Fruit fly (Drosophila melanogaster) whole organism, adult: ENCODE results near the gene CG9777.

Experiments
- CG11617 ChIP-seq: fragments of 200-800 bp; sonication (Bioruptor generic); optimal IDR thresholded peaks from 2 replicates; lab custom pipeline; 2017; ENCODE audit warnings: mild to moderate bottlenecking, missing biosample characterization, missing genetic modification reagents, missing genetic modification characterization
- CG12768 ChIP-seq: fragments of 200-800 bp; sonication (Bioruptor generic); optimal IDR thresholded peaks from 2 replicates; lab custom pipeline; 2017; ENCODE audit warnings: missing biosample characterization, missing genetic modification characterization, mild to moderate bottlenecking, moderate library complexity, missing genetic modification reagents
- CG14711 ChIP-seq: fragments of 200-800 bp; sonication (Bioruptor generic); optimal IDR thresholded peaks from 2 replicates; lab custom pipeline; 2018; ENCODE audit warnings: missing biosample characterization, mild to moderate bottlenecking, missing genetic modification characterization, moderate library complexity
- CG1620 ChIP-seq: fragments of 200-800 bp; sonication (Bioruptor generic); optimal IDR thresholded peaks from 2 replicates; lab custom pipeline; 2016; ENCODE audit warnings: missing biosample characterization, missing genetic modification characterization
- CG33017 ChIP-seq: fragments of 200-800 bp; sonication (Bioruptor generic); optimal IDR thresholded peaks from 2 replicates; lab custom pipeline; 2018; ENCODE audit warnings: missing biosample characterization, mild to moderate bottlenecking, missing genetic modification characterization, moderate library complexity
- CG5204 ChIP-seq: fragments of 200-800 bp; sonication (Bioruptor generic); optimal IDR thresholded peaks from 2 replicates; lab custom pipeline; 2016; ENCODE audit warnings: missing biosample characterization, missing genetic modification characterization
- CG7045 ChIP-seq: fragments of 200-800 bp; sonication (Bioruptor generic); optimal IDR thresholded peaks from 2 replicates; lab custom pipeline; 2017; ENCODE audit warnings: missing biosample characterization, mild to moderate bottlenecking, missing genetic modification characterization
- CG7101 ChIP-seq: fragments of 200-800 bp; sonication (Bioruptor generic); optimal IDR thresholded peaks from 2 replicates; lab custom pipeline; 2018; ENCODE audit warnings: missing biosample characterization, mild to moderate bottlenecking, missing genetic modification characterization, moderate library complexity
- Clk ChIP-seq: fragments of 200-800 bp; sonication (Bioruptor generic); optimal IDR thresholded peaks from 2 replicates; lab custom pipeline; 2017; ENCODE audit warnings: missing biosample characterization, missing genetic modification characterization
- Crg-1 ChIP-seq: fragments of 200-800 bp; sonication (Bioruptor generic); optimal IDR thresholded peaks from 2 replicates; lab custom pipeline; 2016; ENCODE audit warnings: missing biosample characterization, missing genetic modification characterization
- Hr96 ChIP-seq: fragments of 200-800 bp; sonication (Bioruptor generic); optimal IDR thresholded peaks from 2 replicates; lab custom pipeline; 2016; ENCODE audit warnings: missing biosample characterization, missing genetic modification characterization
- Mnt ChIP-seq: fragments of 200-800 bp; sonication (Bioruptor generic); optimal IDR thresholded peaks from 2 replicates; lab custom pipeline; 2016; ENCODE audit warnings: missing biosample characterization, mild to moderate bottlenecking, missing genetic modification characterization
- bab1 ChIP-seq: fragments of 200-800 bp; sonication (Bioruptor generic); optimal IDR thresholded peaks from 3 replicates; lab custom pipeline; 2019; ENCODE audit warnings: missing biosample characterization, mild to moderate bottlenecking, missing genetic modification characterization, moderate library complexity
- cic ChIP-seq: fragments of 200-800 bp; sonication (Bioruptor generic); optimal IDR thresholded peaks from 2 replicates; lab custom pipeline; 2017; ENCODE audit warnings: missing biosample characterization, mild to moderate bottlenecking, missing genetic modification characterization, moderate library complexity
- cnc ChIP-seq, 2 experiments: fragments of >200 bp; optimal IDR thresholded peaks; 2 replicates each; lab custom pipeline; 2017
- kay ChIP-seq: fragments of 200-800 bp; sonication (Bioruptor generic); peaks from one replicate; lab custom pipeline; 2016; ENCODE audit warnings: missing biosample characterization, missing genetic modification characterization, borderline replicate concordance
- ovo ChIP-seq: fragments of 200-800 bp; sonication (Bioruptor generic); optimal IDR thresholded peaks from 2 replicates; lab custom pipeline; 2016; ENCODE audit warnings: missing biosample characterization, missing genetic modification characterization
- pad ChIP-seq: fragments of 200-800 bp; sonication (Bioruptor generic); optimal IDR thresholded peaks from 3 replicates; lab custom pipeline; 2017; ENCODE audit warnings: missing biosample characterization, missing genetic modification characterization, mild to moderate bottlenecking, moderate library complexity, missing genetic modification reagents
- tj ChIP-seq: fragments of 200-800 bp; sonication (Bioruptor generic); optimal IDR thresholded peaks from 3 replicates; lab custom pipeline; 2017; ENCODE audit warnings: missing biosample characterization, mild to moderate bottlenecking, missing genetic modification characterization, moderate library complexity
- toe ChIP-seq: fragments of 200-800 bp; sonication (Bioruptor generic); optimal IDR thresholded peaks from 2 replicates; lab custom pipeline; 2016; ENCODE audit warnings: missing biosample characterization, missing genetic modification characterization

Gene CG9777

DNA sequence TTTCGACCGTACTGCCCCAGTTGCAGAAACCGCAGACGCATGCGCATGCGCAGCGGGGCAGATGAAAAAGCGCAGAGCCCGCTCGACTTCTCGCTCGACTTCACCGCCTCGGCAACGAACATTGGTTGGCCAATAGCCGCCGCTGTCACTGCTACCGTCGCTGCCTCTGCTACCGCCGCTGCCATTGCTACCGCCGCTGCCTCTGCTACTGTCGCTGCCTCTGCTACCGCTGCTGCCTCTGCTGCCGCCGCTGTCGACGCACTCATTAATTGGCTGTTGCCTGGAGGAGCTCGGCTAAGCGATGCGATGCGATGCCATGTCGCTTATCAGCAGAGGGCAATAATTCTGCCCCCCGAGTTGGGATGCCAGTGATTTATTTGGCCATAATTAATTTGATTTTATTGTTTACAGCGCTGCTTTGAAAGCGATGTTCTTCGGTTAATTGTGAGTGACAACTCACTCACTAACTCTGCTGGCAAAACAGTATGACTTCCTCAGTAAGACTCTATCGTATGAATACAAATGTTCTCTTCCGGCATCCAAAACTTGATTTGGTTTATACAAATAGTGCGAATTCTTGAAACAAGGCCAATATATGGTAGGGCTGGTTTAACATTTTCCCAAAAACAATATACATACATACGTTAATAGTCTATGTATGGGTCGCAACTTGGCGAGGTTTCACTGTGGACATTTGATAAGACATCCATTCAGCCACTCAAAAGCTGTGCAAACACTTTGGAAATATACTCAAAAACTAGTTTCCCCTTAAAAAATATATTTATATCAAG, 38.9 kb upstream of the CG9777 start:
- no peak for TF ChIP-seq toe (GFP tag; lab: Kevin White, UChicago)
- no peak for TF ChIP-seq Clk (GFP tag; lab: Kevin White, UChicago)
- no peak for TF ChIP-seq CG33017 (tag; lab: Kevin White, UChicago)
- no peak for TF ChIP-seq kay (GFP tag; lab: Kevin White, UChicago)
- peak; percentile 39 for TF ChIP-seq CG14711 (tag; lab: Kevin White, UChicago)
- no peak for TF ChIP-seq Crg-1
- TF ChIP-seq pad (GFP tag; lab: Kevin White, UChicago) = peak; percentile 9

DNA sequence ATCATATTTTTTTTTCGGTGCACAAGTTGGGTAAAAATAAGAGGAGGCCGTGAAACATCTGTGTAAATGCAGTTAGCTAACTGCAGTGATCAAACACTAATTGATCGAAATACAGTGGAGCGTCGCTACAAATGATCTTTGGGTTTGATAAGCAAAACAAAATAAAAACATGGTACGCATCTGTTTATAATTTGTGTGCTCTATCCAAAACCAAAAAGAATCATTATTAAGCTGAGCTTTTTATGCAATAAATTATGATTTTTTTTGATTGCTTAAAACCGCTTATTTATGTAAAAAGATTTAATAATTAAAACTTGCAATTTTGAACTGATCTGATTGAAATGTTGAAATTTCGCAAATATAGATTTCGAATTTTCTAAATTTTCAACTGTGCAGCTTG, 38.2 kb upstream of the CG9777 start:
- TF ChIP-seq CG5204 (GFP tag; lab: Kevin White, UChicago) = no peak
- peak; percentile 28 for TF ChIP-seq kay (GFP tag; lab: Kevin White, UChicago)
- no peak for TF ChIP-seq cnc (optimal IDR thresholded peaks at IDR 0.05; lab: Kevin White, UChicago)
- TF ChIP-seq CG11617 (GFP tag; lab: Kevin White, UChicago) = no peak

DNA sequence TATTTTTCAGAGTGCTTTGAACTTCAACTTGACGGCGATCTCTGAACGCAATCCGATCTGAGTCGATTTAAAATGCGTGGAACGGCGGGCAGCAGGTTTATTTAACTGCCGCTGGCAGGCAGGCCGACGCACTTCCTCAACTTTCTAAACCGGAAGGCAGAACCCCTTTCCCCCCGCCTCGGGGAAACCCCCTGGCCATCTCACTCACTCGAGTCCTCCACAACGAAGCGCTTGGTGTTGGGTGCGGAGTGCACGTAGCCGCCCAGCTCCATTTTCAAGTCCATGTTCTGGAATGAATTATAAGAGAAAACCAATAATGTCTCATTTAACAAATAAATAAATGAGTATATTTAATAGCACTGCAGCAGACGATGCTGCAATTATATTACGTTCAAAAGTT, 37.8 kb upstream of the CG9777 start:
- no peak for TF ChIP-seq cic (GFP tag; lab: Kevin White, UChicago)

DNA sequence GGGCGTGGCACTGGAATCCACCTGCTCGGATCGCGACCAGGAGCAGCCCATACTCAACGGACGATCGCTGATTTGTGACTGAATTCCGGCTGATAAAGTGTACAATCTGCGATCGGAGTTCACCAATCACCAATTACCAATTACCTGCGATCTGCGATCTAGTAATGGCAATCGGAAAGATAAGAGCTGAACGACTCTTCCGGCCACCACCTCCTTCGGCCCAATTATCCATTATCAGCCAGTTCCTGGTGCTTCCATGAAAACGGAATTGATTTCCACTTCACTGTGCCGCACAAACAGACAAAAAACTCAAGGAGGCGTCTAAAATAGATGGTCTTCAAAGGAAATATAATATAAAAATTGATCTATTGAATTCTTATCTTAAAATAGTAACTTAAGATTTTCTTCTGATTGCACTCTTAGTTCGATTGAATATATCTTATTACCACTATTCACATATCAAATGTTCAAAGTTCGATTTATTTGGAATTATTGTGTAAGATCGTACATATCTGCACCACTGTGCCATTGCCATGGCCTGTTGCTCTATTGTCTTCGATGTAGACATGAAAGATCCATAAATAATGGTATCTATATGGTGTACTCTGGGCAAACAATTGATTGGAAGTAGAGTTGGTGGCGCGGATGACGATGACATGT, 32.5 kb upstream of the CG9777 start, which contains the start of gene CG15865:
CG15865 (minus strand) TSS at position 51 of the 660 bp plus-strand sequence.
- peak; percentile 3 for TF ChIP-seq Hr96 (GFP tag; lab: Kevin White, UChicago)
- no peak for TF ChIP-seq CG33017 (tag; lab: Kevin White, UChicago)

DNA sequence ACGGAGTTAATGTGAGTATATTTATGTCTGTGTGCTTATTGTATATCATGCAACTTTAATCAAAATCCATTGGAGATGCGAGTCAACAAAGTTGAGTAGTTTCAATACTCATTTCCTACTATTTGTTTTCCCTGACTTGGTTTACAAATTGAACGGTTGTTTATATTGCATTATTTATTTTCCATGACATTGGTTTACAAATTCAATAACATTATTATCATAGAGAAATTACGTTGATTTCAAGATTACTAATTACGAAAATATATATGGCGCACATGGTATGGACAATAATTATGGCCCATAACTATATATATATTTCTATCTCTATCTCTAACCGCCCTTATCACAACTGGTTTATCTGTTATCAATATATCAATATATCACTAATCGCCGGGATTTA, 28.6 kb upstream of the CG9777 start:
- no peak for TF ChIP-seq cic (GFP tag; lab: Kevin White, UChicago)
- no peak for TF ChIP-seq cnc (optimal IDR thresholded peaks at IDR 0.05; lab: Kevin White, UChicago)
- TF ChIP-seq CG11617 (GFP tag; lab: Kevin White, UChicago) = no peak
- TF ChIP-seq kay (GFP tag; lab: Kevin White, UChicago) = no peak
- no peak for TF ChIP-seq Crg-1
- no peak for TF ChIP-seq CG33017 (tag; lab: Kevin White, UChicago)
- no peak for TF ChIP-seq toe (GFP tag; lab: Kevin White, UChicago)
- TF ChIP-seq CG14711 (tag; lab: Kevin White, UChicago) = no peak
- TF ChIP-seq CG7101 = no peak

DNA sequence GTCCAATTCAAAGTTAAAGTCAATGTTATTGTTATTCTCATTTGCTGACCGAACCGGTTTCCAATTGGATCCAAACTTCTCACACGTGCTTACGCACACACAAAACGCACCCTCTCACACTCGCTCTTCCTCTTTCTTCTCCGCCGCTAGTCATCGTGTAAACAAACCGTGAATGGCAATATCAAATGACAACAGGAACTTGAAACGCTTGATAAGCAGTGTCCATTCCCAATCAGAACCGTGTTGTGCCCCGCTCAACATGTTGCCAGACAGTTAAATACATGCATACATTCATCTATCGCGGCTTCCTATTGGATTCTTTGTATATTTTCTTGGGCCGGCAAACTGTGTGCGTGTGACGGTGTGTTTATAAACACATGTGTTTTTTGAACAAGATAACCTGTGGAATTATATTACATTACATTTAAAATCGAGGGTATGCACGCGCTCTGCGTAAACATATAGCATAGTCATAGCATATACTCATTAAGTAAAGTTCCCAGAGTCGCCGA, 23.7 kb upstream of the CG9777 start:
- TF ChIP-seq cnc (optimal IDR thresholded peaks at IDR 0.05; lab: Kevin White, UChicago) (peak; percentile 43 to 44), CG14711 (tag; lab: Kevin White, UChicago) (no peak), Mnt (GFP tag; lab: Kevin White, UChicago) (peak; percentile 96), CG12768 (no peak), Crg-1 (no peak), CG11617 (GFP tag; lab: Kevin White, UChicago) (no peak), CG1620 (GFP tag; lab: Kevin White, UChicago) (no peak), Clk (GFP tag; lab: Kevin White, UChicago) (no peak), cic (GFP tag; lab: Kevin White, UChicago) (peak; percentile 98), pad (GFP tag; lab: Kevin White, UChicago) (peak; percentile 5), CG7101 (peak; percentile 4), CG33017 (tag; lab: Kevin White, UChicago) (no peak), toe (GFP tag; lab: Kevin White, UChicago) (no peak), Hr96 (GFP tag; lab: Kevin White, UChicago) (no peak), tj (peak; percentile 82), bab1 (GFP tag; lab: Kevin White, UChicago) (peak; percentile 9), kay (GFP tag; lab: Kevin White, UChicago) (no peak), ovo (peak; percentile 73), CG7045 (GFP tag; lab: Kevin White, UChicago) (no peak), CG5204 (GFP tag; lab: Kevin White, UChicago) (no peak)

DNA sequence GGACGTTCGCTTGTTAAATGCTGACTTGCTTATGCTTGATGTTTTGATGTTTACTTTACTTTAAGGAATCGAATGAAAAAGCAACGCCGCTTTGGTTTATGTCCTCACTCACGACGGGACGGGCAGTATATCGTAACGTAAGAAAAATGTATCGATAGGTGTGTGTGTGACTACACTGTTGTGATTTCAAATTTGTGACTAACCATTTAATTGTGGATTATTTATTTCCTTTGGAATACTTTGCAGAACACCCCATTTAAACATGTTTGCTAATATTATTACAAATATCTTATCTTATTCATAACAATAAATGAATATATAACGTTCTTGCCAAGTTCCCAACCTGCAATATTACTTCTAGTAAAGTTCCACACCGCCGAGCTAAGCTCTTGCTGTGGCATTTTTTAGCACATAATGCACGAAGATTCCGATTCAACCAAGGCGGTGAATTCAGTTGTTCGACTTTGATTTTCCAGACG, 22.9 kb upstream of the CG9777 start, which contains the start of the genes Nemp and r:
Nemp (minus strand) TSS at position 85 of the 479 bp plus-strand sequence.
r (plus strand) TSS at position 429 of the 479 bp plus-strand sequence.
- peak; percentile 44 for TF ChIP-seq tj
- TF ChIP-seq Mnt (GFP tag; lab: Kevin White, UChicago) = no peak
